Fruit fly (Drosophila melanogaster) whole organism, adult: ENCODE measurements around the gene CG8042.
A peak's percentile ranks its signal among the peaks of the same experiment; 100 is the strongest.

ENCODE experiments used
- CG1620 ChIP-seq: fragments of 200-800 bp; sonication (Bioruptor generic); optimal IDR thresholded peaks from 2 replicates; lab custom pipeline; 2016; ENCODE audit warnings: missing biosample characterization, missing genetic modification characterization
- CG33017 ChIP-seq: fragments of 200-800 bp; sonication (Bioruptor generic); optimal IDR thresholded peaks from 2 replicates; lab custom pipeline; 2018; ENCODE audit warnings: missing biosample characterization, mild to moderate bottlenecking, missing genetic modification characterization, moderate library complexity
- CG7045 ChIP-seq: fragments of 200-800 bp; sonication (Bioruptor generic); optimal IDR thresholded peaks from 2 replicates; lab custom pipeline; 2017; ENCODE audit warnings: missing biosample characterization, mild to moderate bottlenecking, missing genetic modification characterization
- CG7101 ChIP-seq: fragments of 200-800 bp; sonication (Bioruptor generic); optimal IDR thresholded peaks from 2 replicates; lab custom pipeline; 2018; ENCODE audit warnings: missing biosample characterization, mild to moderate bottlenecking, missing genetic modification characterization, moderate library complexity
- bab1 ChIP-seq: fragments of 200-800 bp; sonication (Bioruptor generic); optimal IDR thresholded peaks from 3 replicates; lab custom pipeline; 2019; ENCODE audit warnings: missing biosample characterization, mild to moderate bottlenecking, missing genetic modification characterization, moderate library complexity
- kay ChIP-seq: fragments of 200-800 bp; sonication (Bioruptor generic); peaks from one replicate; lab custom pipeline; 2016; ENCODE audit warnings: missing biosample characterization, missing genetic modification characterization, borderline replicate concordance
- pad ChIP-seq: fragments of 200-800 bp; sonication (Bioruptor generic); optimal IDR thresholded peaks from 3 replicates; lab custom pipeline; 2017; ENCODE audit warnings: missing biosample characterization, missing genetic modification characterization, mild to moderate bottlenecking, moderate library complexity, missing genetic modification reagents
- toe ChIP-seq: fragments of 200-800 bp; sonication (Bioruptor generic); optimal IDR thresholded peaks from 2 replicates; lab custom pipeline; 2016; ENCODE audit warnings: missing biosample characterization, missing genetic modification characterization

- TF ChIP-seq CG7101 (no peak), CG7045 (GFP tag; lab: Kevin White, UChicago) (no peak), kay (GFP tag; lab: Kevin White, UChicago) (peak; percentile 45), CG33017 (tag; lab: Kevin White, UChicago) (no peak), toe (GFP tag; lab: Kevin White, UChicago) (no peak), pad (GFP tag; lab: Kevin White, UChicago) (no peak), CG1620 (GFP tag; lab: Kevin White, UChicago) (no peak), bab1 (GFP tag; lab: Kevin White, UChicago) (no peak)
Observed at dm6 chr3L:7952978-7953377, 21.8 kb downstream of the CG8042 start.
